Worm (Caenorhabditis elegans) whole organism, late embryonic: ENCODE results near the gene twk-44.
A peak's percentile ranks its signal among the peaks of the same experiment; 100 is the strongest.

Source experiments
- C08G9.2 ChIP-seq: sonication (generic microtip); optimal IDR thresholded peaks from 2 replicates; lab custom pipeline; 2016; ENCODE audit warnings: mild to moderate bottlenecking, missing genetic modification characterization, moderate library complexity, missing compliant biosample characterization
- K02D7.2 ChIP-seq: sonication (generic microtip); optimal IDR thresholded peaks from 2 replicates; lab custom pipeline; 2017; ENCODE audit warnings: mild to moderate bottlenecking, missing genetic modification characterization, missing compliant biosample characterization
- K09A11.1 ChIP-seq: sonication (generic microtip); optimal IDR thresholded peaks from 2 replicates; lab custom pipeline; 2017; ENCODE audit warnings: antibody characterized with exemption, mild to moderate bottlenecking, missing genetic modification characterization, missing compliant biosample characterization; ENCODE audit not compliant: insufficient read depth
- T23F11.4 ChIP-seq: fragments of 200-800 bp; sonication (Bioruptor generic); optimal IDR thresholded peaks from 2 replicates; lab custom pipeline; 2018; ENCODE audit warnings: mild to moderate bottlenecking, missing genetic modification characterization, missing compliant biosample characterization
- Y22D7AL.16 ChIP-seq: sonication (generic microtip); optimal IDR thresholded peaks from 2 replicates; lab custom pipeline; 2016; ENCODE audit warnings: missing genetic modification characterization, missing compliant biosample characterization
- ahr-1 ChIP-seq: sonication (generic microtip); optimal IDR thresholded peaks from 2 replicates; lab custom pipeline; 2016; ENCODE audit warnings: missing genetic modification characterization, missing compliant biosample characterization
- ceh-14 ChIP-seq: sonication (generic microtip); optimal IDR thresholded peaks from 2 replicates; lab custom pipeline; 2016; ENCODE audit warnings: missing genotype, missing genetic modification characterization, missing compliant biosample characterization
- ceh-19 ChIP-seq: fragments of 200-800 bp; sonication (Bioruptor generic); optimal IDR thresholded peaks from 2 replicates; lab custom pipeline; 2018; ENCODE audit warnings: mild to moderate bottlenecking, missing genetic modification characterization, missing compliant biosample characterization
- ceh-24 ChIP-seq: sonication (generic microtip); optimal IDR thresholded peaks from 2 replicates; lab custom pipeline; 2016; ENCODE audit warnings: mild to moderate bottlenecking, missing genetic modification characterization, missing compliant biosample characterization
- ceh-30 ChIP-seq: fragments of 150-350 bp; optimal IDR thresholded peaks from 2 replicates; lab custom pipeline; 2014; ENCODE audit warnings: missing biosample characterization, missing genetic modification characterization
- ceh-31 ChIP-seq: sonication (generic microtip); optimal IDR thresholded peaks from 2 replicates; lab custom pipeline; 2016; ENCODE audit warnings: missing genetic modification characterization, missing compliant biosample characterization
- ceh-45 ChIP-seq: fragments of 200-800 bp; sonication (Bioruptor generic); IDR thresholded peaks from 2 replicates; pipeline ENCODE4 v1.3.6; 2022; ENCODE audit warnings: missing genetic modification reagents, missing genetic modification characterization, missing compliant biosample characterization
- ceh-6 ChIP-seq: fragments of 200-800 bp; sonication (Bioruptor generic); optimal IDR thresholded peaks from 2 replicates; lab custom pipeline; 2018; ENCODE audit warnings: mild to moderate bottlenecking, missing genetic modification characterization, missing compliant biosample characterization
- che-1 ChIP-seq: sonication (generic microtip); optimal IDR thresholded peaks from 2 replicates; lab custom pipeline; 2016; ENCODE audit warnings: mild to moderate bottlenecking, missing genetic modification characterization, missing compliant biosample characterization
- dmd-4 ChIP-seq: sonication (generic microtip); optimal IDR thresholded peaks from 2 replicates; lab custom pipeline; 2016; ENCODE audit warnings: borderline replicate concordance, missing genetic modification characterization, missing compliant biosample characterization
- dve-1 ChIP-seq: sonication (generic microtip); optimal IDR thresholded peaks from 2 replicates; lab custom pipeline; 2017; ENCODE audit warnings: antibody characterized with exemption, mild to moderate bottlenecking, missing genetic modification characterization, missing compliant biosample characterization
- elt-2 ChIP-seq: sonication (generic microtip); optimal IDR thresholded peaks from 2 replicates; lab custom pipeline; 2016; ENCODE audit warnings: missing genetic modification reagents, missing genetic modification characterization, missing compliant biosample characterization
- ets-4 ChIP-seq: sonication (generic microtip); optimal IDR thresholded peaks from 2 replicates; lab custom pipeline; 2016; ENCODE audit warnings: missing genetic modification characterization, missing compliant biosample characterization
- eyg-1 ChIP-seq: sonication (generic microtip); optimal IDR thresholded peaks from 2 replicates; lab custom pipeline; 2016; ENCODE audit warnings: missing genotype, missing genetic modification characterization, missing compliant biosample characterization
- fkh-6 ChIP-seq: sonication (generic microtip); optimal IDR thresholded peaks from 2 replicates; lab custom pipeline; 2016; ENCODE audit warnings: missing genetic modification characterization, missing compliant biosample characterization
- hlh-15 ChIP-seq: sonication (generic microtip); optimal IDR thresholded peaks from 2 replicates; lab custom pipeline; 2016; ENCODE audit warnings: missing genetic modification characterization, missing compliant biosample characterization
- hlh-30 ChIP-seq: sonication (generic microtip); optimal IDR thresholded peaks from 2 replicates; lab custom pipeline; 2017; ENCODE audit warnings: antibody characterized with exemption, missing genetic modification characterization, missing compliant biosample characterization; ENCODE audit not compliant: insufficient read depth
- madf-2 ChIP-seq: sonication (generic microtip); optimal IDR thresholded peaks from 2 replicates; lab custom pipeline; 2017; ENCODE audit warnings: missing genetic modification characterization, missing compliant biosample characterization
- nfya-1 ChIP-seq: sonication (generic microtip); optimal IDR thresholded peaks from 2 replicates; lab custom pipeline; 2017; ENCODE audit warnings: missing genetic modification characterization, mild to moderate bottlenecking, missing compliant biosample characterization, antibody characterized with exemption, moderate library complexity
- nhr-232 ChIP-seq: sonication (generic microtip); optimal IDR thresholded peaks from 2 replicates; lab custom pipeline; 2016; ENCODE audit warnings: missing genetic modification characterization, missing compliant biosample characterization
- npax-4 ChIP-seq: sonication (generic microtip); optimal IDR thresholded peaks from 2 replicates; lab custom pipeline; 2016; ENCODE audit warnings: missing genetic modification characterization, missing compliant biosample characterization
- odd-2 ChIP-seq: sonication (generic microtip); optimal IDR thresholded peaks from 2 replicates; lab custom pipeline; 2017; ENCODE audit warnings: antibody characterized with exemption, mild to moderate bottlenecking, missing genetic modification characterization, missing compliant biosample characterization
- pat-9 ChIP-seq: fragments of 200-800 bp; sonication (Bioruptor generic); optimal IDR thresholded peaks from 2 replicates; lab custom pipeline; 2018; ENCODE audit warnings: mild to moderate bottlenecking, missing genetic modification characterization, moderate library complexity, missing compliant biosample characterization
- pax-1 ChIP-seq: fragments of 150-350 bp; optimal IDR thresholded peaks from 2 replicates; lab custom pipeline; 2014; ENCODE audit warnings: missing biosample characterization, missing genetic modification characterization
- pha-2 ChIP-seq: sonication (generic microtip); optimal IDR thresholded peaks from 2 replicates; lab custom pipeline; 2017; ENCODE audit warnings: mild to moderate bottlenecking, missing genetic modification characterization, missing compliant biosample characterization
- pha-4 ChIP-seq: fragments of 150-350 bp; optimal IDR thresholded peaks from 2 replicates; lab custom pipeline; 2018; ENCODE audit warnings: missing biosample characterization, missing genetic modification reagents, missing genetic modification characterization
- pros-1 ChIP-seq: fragments of 150-350 bp; optimal IDR thresholded peaks from 2 replicates; lab custom pipeline; 2014; ENCODE audit warnings: missing biosample characterization, missing genetic modification reagents, missing genetic modification characterization
- sox-2 ChIP-seq: fragments of 200-800 bp; sonication (Bioruptor generic); IDR thresholded peaks from 2 replicates; pipeline ENCODE4 v1.3.6; 2022; ENCODE audit warnings: missing genetic modification reagents, missing genetic modification characterization, missing compliant biosample characterization
- syd-9 ChIP-seq: sonication (generic microtip); optimal IDR thresholded peaks from 2 replicates; lab custom pipeline; 2016; ENCODE audit warnings: mild to moderate bottlenecking, missing genetic modification characterization, moderate library complexity, missing compliant biosample characterization
- unc-3 ChIP-seq, 2 experiments: fragments of 200-800 bp in 1 of 2; sonication (Bioruptor generic) in 1 of 2; sonication (generic microtip) in 1 of 2; conservative IDR thresholded peaks in 1 of 2; optimal IDR thresholded peaks in 1 of 2; 2 replicates each; pipeline versions ENCODE4 v1.3.6 to Lab custom; 2016 to 2022; ENCODE audit warnings: missing compliant biosample characterization in 2 of 2, missing genetic modification characterization in 2 of 2, missing genetic modification reagents in 1 of 2
- unc-42 ChIP-seq: sonication (generic microtip); optimal IDR thresholded peaks from 2 replicates; lab custom pipeline; 2016; ENCODE audit warnings: missing genotype, missing genetic modification characterization, missing compliant biosample characterization
- unc-86 ChIP-seq: sonication (generic microtip); optimal IDR thresholded peaks from 2 replicates; lab custom pipeline; 2016; ENCODE audit warnings: missing genetic modification characterization, missing compliant biosample characterization
- ztf-16 ChIP-seq: sonication (generic microtip); optimal IDR thresholded peaks from 2 replicates; lab custom pipeline; 2017; ENCODE audit warnings: missing genetic modification characterization, missing compliant biosample characterization

The twk-44 gene

ce11 chrX:11628580-11628979, 1.7 kb upstream of the twk-44 start, which contains the start of gene spp-30:
Gene spp-30 (minus strand): TSS chrX:11628680.
- TF ChIP-seq C08G9.2, result no peak
- peak; percentile 53 for TF ChIP-seq elt-2 (tag; lab: Kevin White, UChicago)

ce11 chrX:11624621-11625020, 2.3 kb downstream of the twk-44 start:
- TF ChIP-seq dmd-4 (tag; lab: Kevin White, UChicago) (no peak), eyg-1 (tag; lab: Kevin White, UChicago) (no peak), hlh-30 (tag; lab: Kevin White, UChicago) (no peak), ahr-1 (no peak), unc-42 (no peak), fkh-6 (tag; lab: Kevin White, UChicago) (no peak), unc-3 (GFP tag; conservative IDR thresholded peaks at IDR 0.05; lab: Robert Waterston, UW) (no peak), unc-3 (tag; optimal IDR thresholded peaks at IDR 0.05; lab: Kevin White, UChicago) (no peak), nfya-1 (tag; lab: Kevin White, UChicago) (no peak), pat-9 (no peak), unc-86 (tag; lab: Kevin White, UChicago) (no peak), ceh-30 (tag; lab: Kevin White, UChicago) (no peak), sox-2 (GFP tag; lab: Robert Waterston, UW) (no peak), K09A11.1 (tag; lab: Kevin White, UChicago) (no peak), ceh-19 (no peak)

ce11 chrX:11623442-11623841, 3.5 kb downstream of the twk-44 start:
- TF ChIP-seq nhr-232 (tag; lab: Kevin White, UChicago), result no peak
- no peak for TF ChIP-seq dve-1
- no peak for TF ChIP-seq ztf-16 (tag; lab: Kevin White, UChicago)
- no peak for TF ChIP-seq pha-2 (tag; lab: Kevin White, UChicago)
- no peak for TF ChIP-seq T23F11.4
- TF ChIP-seq syd-9 (tag; lab: Kevin White, UChicago), result no peak
- TF ChIP-seq pax-1 (tag; lab: Kevin White, UChicago), result no peak
- no peak for TF ChIP-seq K02D7.2
- TF ChIP-seq npax-4 (tag; lab: Kevin White, UChicago), result no peak
- TF ChIP-seq pros-1 (tag; lab: Kevin White, UChicago), result no peak
- TF ChIP-seq ceh-45 (GFP tag; lab: Robert Waterston, UW), result no peak
- TF ChIP-seq eyg-1 (tag; lab: Kevin White, UChicago), result no peak
- TF ChIP-seq unc-86 (tag; lab: Kevin White, UChicago), result no peak
- no peak for TF ChIP-seq ceh-14
- TF ChIP-seq fkh-6 (tag; lab: Kevin White, UChicago), result no peak
- TF ChIP-seq Y22D7AL.16, result no peak
- no peak for TF ChIP-seq ets-4 (tag; lab: Kevin White, UChicago)
- no peak for TF ChIP-seq unc-42
- no peak for TF ChIP-seq K09A11.1 (tag; lab: Kevin White, UChicago)

ce11 chrX:11621997-11622396, 4.9 kb downstream of the twk-44 start, which contains the start of gene sto-3:
Gene sto-3 (minus strand): TSS chrX:11622097.
- TF ChIP-seq ceh-31 (tag; lab: Kevin White, UChicago) (no peak), che-1 (no peak), unc-42 (no peak), hlh-15 (no peak), ceh-6 (no peak), T23F11.4 (no peak), pha-4 (no peak), pha-2 (tag; lab: Kevin White, UChicago) (no peak), ahr-1 (no peak), ceh-24 (no peak), eyg-1 (tag; lab: Kevin White, UChicago) (no peak), madf-2 (tag; lab: Kevin White, UChicago) (no peak), K02D7.2 (no peak), odd-2 (tag; lab: Kevin White, UChicago) (no peak)
